Worm (Caenorhabditis elegans): ENCODE data around the gene E02H1.6.

DNA sequence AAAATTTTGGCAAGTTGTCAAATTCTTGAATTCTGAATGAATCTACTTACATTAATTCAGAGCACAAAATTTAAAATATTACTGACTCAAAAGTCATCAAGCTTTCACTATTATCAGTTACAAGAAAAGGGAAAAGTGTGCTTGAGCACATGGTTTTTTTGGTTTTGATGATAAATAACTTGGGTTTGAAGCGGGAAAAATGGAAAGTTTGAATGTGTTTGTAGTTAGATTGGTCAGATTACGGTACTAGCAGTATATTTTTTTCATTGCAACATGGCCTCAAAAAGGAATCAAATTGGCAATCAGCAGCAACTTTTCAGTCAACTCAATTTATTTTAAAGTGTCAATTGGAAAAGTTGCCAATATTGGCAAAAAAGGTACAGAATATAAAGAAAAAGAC lies 8.2 kb downstream of the E02H1.6 start:
- TF ChIP-seq R02D3.7 (tag; optimal IDR thresholded peaks at IDR 0.05): no peak
- peak; percentile 27 for TF ChIP-seq skn-1 (tag; optimal IDR thresholded peaks at IDR 0.05)
- no peak for TF ChIP-seq fos-1 (tag; optimal IDR thresholded peaks at IDR 0.05)
- no peak for TF ChIP-seq nhr-11 (tag; optimal IDR thresholded peaks at IDR 0.05)
- TF ChIP-seq nhr-237 (tag; optimal IDR thresholded peaks at IDR 0.05): no peak
- TF ChIP-seq ztf-11 (tag; optimal IDR thresholded peaks at IDR 0.05): no peak
- no peak for TF ChIP-seq unc-39 (tag; optimal IDR thresholded peaks at IDR 0.05)
- no peak for TF ChIP-seq mbf-1 (tag; optimal IDR thresholded peaks at IDR 0.05)
- no peak for TF ChIP-seq unc-62 (GFP tag; optimal IDR thresholded peaks at IDR 0.05)
- no peak for TF ChIP-seq ama-1 (optimal IDR thresholded peaks at IDR 0.05)
- TF ChIP-seq ceh-82 (tag; optimal IDR thresholded peaks at IDR 0.05): no peak
- no peak for TF ChIP-seq nhr-10 (tag; optimal IDR thresholded peaks at IDR 0.05)
- no peak for TF ChIP-seq nhr-12 (tag; optimal IDR thresholded peaks at IDR 0.05)
- no peak for TF ChIP-seq lin-11 (tag; optimal IDR thresholded peaks at IDR 0.05)
